Fruit fly (Drosophila melanogaster) S2 (cell line): ENCODE results near the gene chico.

Experiments
- CG8478 ChIP-seq: fragments of >200 bp; optimal IDR thresholded peaks from 2 replicates; lab custom pipeline; 2018
- CTCF ChIP-seq, 2 experiments: fragments of >200 bp; optimal IDR thresholded peaks; 2 replicates each; lab custom pipeline; 2018

Gene chico

dm6 chr2L:10263343-10263744 is 16.5 kb upstream of the chico start, which contains the start of gene Rsf1:
Gene Rsf1, minus strand, starts transcription at chr2L:10263554.
- TF ChIP-seq CTCF (optimal IDR thresholded peaks at IDR 0.05; lab: Kevin White, UChicago) (peak in 1 of 2 experiments; percentile 13), CG8478 (no peak)

DNA sequence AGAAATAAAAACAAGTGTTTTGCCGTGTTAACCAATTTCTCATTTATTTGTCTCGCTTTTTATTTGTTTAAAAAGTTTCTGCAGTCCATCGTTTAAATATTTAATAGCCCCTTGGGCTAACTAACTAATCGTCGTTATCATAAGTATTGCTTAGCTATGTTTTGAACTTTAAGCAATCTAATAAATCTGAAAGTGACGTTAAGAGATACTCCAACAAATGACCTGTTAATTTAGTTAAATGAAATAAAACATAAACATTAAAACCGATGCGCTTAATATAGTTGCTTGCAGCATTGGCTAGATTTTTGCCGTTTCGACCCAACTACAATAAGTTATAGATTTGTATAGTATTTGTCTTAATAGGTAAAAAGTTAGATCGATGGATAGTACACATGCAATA is 14.9 kb upstream of the chico start:
- TF ChIP-seq CG8478 (no peak), CTCF (optimal IDR thresholded peaks at IDR 0.05; lab: Kevin White, UChicago) (no peak)

DNA sequence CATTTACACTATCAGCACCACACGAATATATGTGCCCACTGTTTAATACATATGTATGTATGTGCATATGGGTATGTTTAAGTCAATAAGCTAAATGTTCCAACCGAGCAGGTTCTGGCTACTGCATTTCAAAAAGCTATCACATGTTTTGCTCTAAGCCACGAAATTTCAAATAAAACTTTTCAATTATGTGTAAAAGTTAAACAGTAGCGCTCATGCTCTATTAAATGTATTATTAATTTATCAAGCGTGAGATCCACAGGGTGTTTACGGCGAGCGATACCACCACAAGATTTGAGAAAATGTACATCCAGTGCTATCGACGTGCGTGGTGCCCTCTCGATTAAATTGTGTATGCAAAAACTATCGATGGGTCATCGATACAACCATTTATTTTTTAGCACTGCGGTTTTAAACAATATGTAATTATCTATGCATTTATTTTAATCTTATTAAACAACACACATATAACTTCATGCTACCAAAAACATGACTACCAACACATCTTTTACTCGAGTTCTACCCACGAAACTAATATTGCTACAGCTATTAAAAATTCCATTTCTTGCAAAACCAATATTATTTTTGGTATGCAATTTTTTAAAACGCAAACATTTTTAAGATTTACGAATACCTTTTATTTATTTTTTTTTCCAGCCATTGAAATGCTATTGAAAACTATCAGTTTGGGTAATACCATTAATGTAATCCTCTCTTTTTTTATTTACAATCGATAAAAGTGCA is 14.0 kb upstream of the chico start, which contains the start of gene Pten:
TSS of gene Pten (minus strand) at position 300 of the 744 bp plus-strand sequence.
- TF ChIP-seq CTCF (optimal IDR thresholded peaks at IDR 0.05; lab: Kevin White, UChicago) (peak in 1 of 2 experiments; percentile 3), CG8478 (no peak)

DNA sequence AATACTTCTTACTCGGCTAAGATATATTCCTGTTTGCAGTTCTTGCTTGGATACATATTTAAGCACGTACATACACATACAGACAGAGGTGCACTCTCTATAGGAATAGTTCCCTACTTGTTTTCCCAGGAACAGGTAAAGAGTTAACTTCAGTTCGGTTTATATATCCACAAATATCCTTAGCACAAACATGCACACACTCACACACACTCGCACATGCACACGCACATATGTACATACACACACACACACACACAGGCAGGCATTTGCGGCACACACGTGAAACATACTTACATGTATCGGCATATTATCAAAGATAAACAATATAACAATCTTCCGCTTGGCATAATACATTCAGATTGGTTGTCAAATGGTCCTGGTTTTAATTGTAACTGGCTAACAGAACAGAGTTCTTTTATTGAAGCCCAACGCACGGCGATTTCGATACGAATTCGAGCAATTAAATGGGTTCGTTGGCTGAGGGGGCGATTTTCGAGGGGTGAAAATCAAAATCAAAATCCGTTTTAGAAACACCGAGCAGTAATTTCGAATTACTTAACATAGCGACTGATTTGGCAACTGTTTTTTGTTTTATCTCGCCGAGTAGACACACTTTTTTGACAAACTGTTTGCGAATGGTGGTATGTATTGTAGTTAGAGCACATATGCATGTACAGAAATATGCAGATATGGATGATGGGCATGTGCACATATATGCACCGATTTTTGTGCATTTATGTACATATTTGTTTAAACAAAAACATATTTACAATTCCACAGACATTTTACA is 13.3 kb upstream of the chico start:
- TF ChIP-seq CTCF (optimal IDR thresholded peaks at IDR 0.05; lab: Kevin White, UChicago) (no peak), CG8478 (no peak)

- no peak for TF ChIP-seq CG8478
- no peak for TF ChIP-seq CTCF (optimal IDR thresholded peaks at IDR 0.05; lab: Kevin White, UChicago)
These were observed 8.9 kb upstream of the chico start, which contains the start of gene CG5676 for dm6 chr2L:10255725-10256158. Gene CG5676, minus strand, starts transcription at chr2L:10255891.

- TF ChIP-seq CG8478: no peak
- no peak for TF ChIP-seq CTCF (optimal IDR thresholded peaks at IDR 0.05; lab: Kevin White, UChicago)
These were observed 4.7 kb upstream of the chico start, which contains the start of gene Ror for dm6 chr2L:10251592-10251991. Gene Ror, plus strand, starts transcription at chr2L:10251843.

- TF ChIP-seq CTCF (optimal IDR thresholded peaks at IDR 0.05; lab: Kevin White, UChicago): no peak
- no peak for TF ChIP-seq CG8478
These were observed 3.6 kb upstream of the chico start, which contains the start of the genes bsk and CG31717 for dm6 chr2L:10250441-10250847. Gene bsk, minus strand, starts transcription at chr2L:10250501. Gene CG31717, plus strand, starts transcription at chr2L:10250737.

DNA sequence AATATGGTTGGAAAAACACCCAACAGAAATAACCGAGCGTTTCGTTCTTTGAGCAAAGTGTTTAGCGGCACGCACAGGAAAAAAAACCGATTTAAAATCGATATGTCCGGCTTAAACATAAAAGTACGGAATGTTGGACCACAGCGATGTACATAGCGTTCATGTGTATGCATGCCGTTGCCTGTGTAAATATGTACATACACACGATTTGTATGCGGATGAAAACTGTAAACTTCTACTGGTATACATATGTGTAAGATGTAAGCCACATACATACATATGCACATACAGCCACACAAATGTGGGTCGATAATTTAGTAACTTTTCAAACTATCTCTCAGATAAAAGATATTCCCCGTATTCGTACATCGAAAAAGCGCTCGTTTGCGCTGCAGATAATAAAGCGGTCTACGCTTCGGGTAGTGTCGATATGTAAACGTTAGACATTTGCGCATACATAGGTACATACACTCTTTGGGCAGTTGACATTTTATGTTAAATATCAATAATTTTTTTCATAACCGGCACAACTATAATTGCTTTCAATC is 2.9 kb upstream of the chico start:
- TF ChIP-seq CTCF (optimal IDR thresholded peaks at IDR 0.05; lab: Kevin White, UChicago) (no peak), CG8478 (no peak)

- TF ChIP-seq CG8478 (no peak), CTCF (optimal IDR thresholded peaks at IDR 0.05; lab: Kevin White, UChicago) (no peak)
These were observed 7.9 kb downstream of the chico start, which contains the start of gene me31B for dm6 chr2L:10238726-10239652. Gene me31B, plus strand, starts transcription at chr2L:10239341.

dm6 chr2L:10237725-10238446 is 9.0 kb downstream of the chico start, which contains the start of gene mthl15:
Gene mthl15, minus strand, starts transcription at chr2L:10238317.
- TF ChIP-seq CG8478 (no peak), CTCF (optimal IDR thresholded peaks at IDR 0.05; lab: Kevin White, UChicago) (no peak)

- TF ChIP-seq CTCF (optimal IDR thresholded peaks at IDR 0.05; lab: Kevin White, UChicago): no peak
- TF ChIP-seq CG8478: no peak
These were observed 14.1 kb downstream of the chico start for dm6 chr2L:10232827-10233226.

dm6 chr2L:10232152-10232816 is 14.6 kb downstream of the chico start, which contains the start of gene eEF1delta:
Gene eEF1delta, plus strand, starts transcription at chr2L:10232507.
- TF ChIP-seq CG8478 (no peak), CTCF (optimal IDR thresholded peaks at IDR 0.05; lab: Kevin White, UChicago) (no peak)

DNA sequence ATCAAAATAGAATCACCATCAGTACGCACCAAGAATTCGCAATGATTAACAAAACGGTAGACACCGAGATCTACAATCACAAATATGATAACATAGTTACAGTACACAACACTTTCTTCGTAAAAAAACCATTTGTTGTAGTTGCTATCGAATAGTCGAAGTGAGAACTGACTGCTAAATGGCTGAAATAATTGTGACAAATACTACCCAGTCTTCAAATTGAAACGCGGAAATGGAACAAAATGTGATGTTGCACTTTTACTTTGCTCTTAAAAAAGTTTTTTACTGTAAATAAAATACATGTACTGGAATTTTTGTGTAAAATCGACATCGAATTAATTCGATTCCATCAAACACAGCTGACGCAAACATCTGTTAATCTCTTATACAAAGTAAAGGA is 15.4 kb downstream of the chico start, which contains the start of gene ova:
TSS of gene ova (minus strand) at position 183 of the 400 bp plus-strand sequence.
- TF ChIP-seq CTCF (optimal IDR thresholded peaks at IDR 0.05; lab: Kevin White, UChicago) (no peak), CG8478 (no peak)
